Worm (Caenorhabditis elegans): ENCODE measurements around the gene T16G1.3.

DNA sequence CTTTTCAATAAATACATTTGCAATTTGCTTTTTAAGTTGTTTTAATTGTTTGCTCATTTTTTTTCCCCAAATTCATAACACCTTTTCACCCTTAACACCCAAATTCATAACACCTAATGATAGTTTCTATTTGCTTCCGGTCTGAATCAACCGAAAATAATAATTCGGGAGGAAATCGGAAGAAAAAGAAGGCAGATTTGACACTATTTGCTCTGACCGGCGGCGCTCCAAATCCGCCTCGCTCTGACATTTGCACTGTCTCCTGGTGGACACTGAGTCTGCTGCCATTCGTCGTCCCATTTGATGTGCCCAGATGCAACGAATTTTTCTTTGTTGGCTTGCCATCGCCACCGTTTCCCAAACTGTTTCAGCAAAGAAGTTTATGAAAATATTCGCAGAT, 20.0 kb downstream of the T16G1.3 start, which contains the start of gene pqn-67:
- TF ChIP-seq spr-1 (tag; optimal IDR thresholded peaks at IDR 0.05) = no peak
- TF ChIP-seq nhr-41 (GFP tag; IDR thresholded peaks at IDR 0.05) = no peak
- TF ChIP-seq tra-1 (GFP tag; IDR thresholded peaks at IDR 0.05) = no peak

All from whole organism, L4 larva.